Worm (Caenorhabditis elegans): Measurements from ENCODE around the gene pqe-1.
A peak's percentile ranks its signal among the peaks of the same experiment; 100 is the strongest.

ce11 chrIII:5273396-5273857, 37.6 kb upstream of the pqe-1 start, which contains the start of gene ztf-8:
- TF ChIP-seq egl-27 (tag; optimal IDR thresholded peaks at IDR 0.05) (no peak), eor-1 (tag; optimal IDR thresholded peaks at IDR 0.05) (no peak), pha-4 (tag; optimal IDR thresholded peaks at IDR 0.05) (peak; percentile 17), elt-1 (tag; optimal IDR thresholded peaks at IDR 0.05) (no peak), unc-62 (GFP tag; optimal IDR thresholded peaks at IDR 0.05) (no peak), nhr-12 (tag; optimal IDR thresholded peaks at IDR 0.05) (no peak), R02D3.7 (tag; optimal IDR thresholded peaks at IDR 0.05) (no peak), tbx-2 (tag; optimal IDR thresholded peaks at IDR 0.05) (peak; percentile 15), nhr-11 (tag; optimal IDR thresholded peaks at IDR 0.05) (no peak), pqm-1 (tag; optimal IDR thresholded peaks at IDR 0.05) (no peak), nhr-237 (tag; optimal IDR thresholded peaks at IDR 0.05) (no peak)

Data from whole organism, L3 larva.